Fruit fly (Drosophila melanogaster): ENCODE measurements around the gene CG14456.

CG14456 gene

DNA sequence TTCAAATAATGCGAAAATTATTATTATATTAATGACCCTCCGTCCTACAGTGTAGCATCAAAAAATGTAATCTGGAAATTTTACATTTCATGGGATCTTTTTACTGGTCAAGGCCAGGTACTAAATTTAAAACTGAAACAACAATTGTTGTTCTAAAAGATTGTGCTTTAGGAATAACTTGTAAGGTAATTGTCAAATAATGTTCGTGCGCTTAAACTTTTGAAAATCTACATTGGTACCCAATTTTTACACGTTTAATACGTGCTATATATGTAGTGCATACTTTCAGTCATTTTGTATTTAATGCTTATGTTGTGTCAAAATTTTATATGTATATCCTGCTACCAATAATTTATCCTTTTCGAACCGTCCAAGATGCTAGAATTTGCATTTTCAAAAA, 46.6 kb downstream of the CG14456 start:
- no peak for TF ChIP-seq CG17801 (GFP tag; optimal IDR thresholded peaks at IDR 0.05; ENCODE audit: partially characterized antibody)

All from ovary, adult (tissue).